Fruit fly (Drosophila melanogaster) whole organism, pupa: ENCODE measurements around the gene sti.

Experiments
- CG10348 ChIP-seq: fragments of 200-800 bp; sonication (Bioruptor generic); IDR thresholded peaks from 2 replicates; pipeline ENCODE4 v1.3.6; 2022; ENCODE audit warnings: missing biosample characterization, missing genetic modification characterization
- CG12605 ChIP-seq: fragments of 200-800 bp; sonication (Bioruptor generic); IDR thresholded peaks from 2 replicates; pipeline ENCODE4 v1.3.6; 2022; ENCODE audit warnings: missing biosample characterization, missing genetic modification characterization
- CG13204 ChIP-seq: fragments of 200-800 bp; sonication (Bioruptor generic); optimal IDR thresholded peaks from 2 replicates; lab custom pipeline; 2018; ENCODE audit warnings: missing biosample characterization, mild to moderate bottlenecking, missing genetic modification characterization, moderate library complexity
- CG14655 ChIP-seq: fragments of 200-800 bp; sonication (Bioruptor generic); optimal IDR thresholded peaks from 3 replicates; lab custom pipeline; 2017; ENCODE audit warnings: mild to moderate bottlenecking, missing biosample characterization, missing genetic modification reagents, missing genetic modification characterization
- CG15710 ChIP-seq: fragments of 200-800 bp; sonication (Bioruptor generic); optimal IDR thresholded peaks from 2 replicates; lab custom pipeline; 2018; ENCODE audit warnings: missing biosample characterization, mild to moderate bottlenecking, missing genetic modification characterization, moderate library complexity
- CG17806 ChIP-seq: fragments of 200-800 bp; sonication (Bioruptor generic); optimal IDR thresholded peaks from 2 replicates; lab custom pipeline; 2018; ENCODE audit warnings: missing biosample characterization, mild to moderate bottlenecking, missing genetic modification characterization, moderate library complexity
- CG32121 ChIP-seq: fragments of 200-800 bp; sonication (Bioruptor generic); IDR thresholded peaks from 2 replicates; pipeline ENCODE4 v1.3.6; 2022; ENCODE audit warnings: missing biosample characterization, missing genetic modification characterization
- CG34367 ChIP-seq: fragments of 200-800 bp; sonication (Bioruptor generic); optimal IDR thresholded peaks from 2 replicates; lab custom pipeline; 2018; ENCODE audit warnings: missing biosample characterization, mild to moderate bottlenecking, missing genetic modification characterization
- CG4496 ChIP-seq: fragments of 200-800 bp; sonication (Bioruptor generic); IDR thresholded peaks from 3 replicates; pipeline ENCODE4 v1.3.6; 2022; ENCODE audit warnings: missing biosample characterization, missing genetic modification characterization
- CG8159 ChIP-seq: fragments of 200-800 bp; sonication (Bioruptor generic); optimal IDR thresholded peaks from 3 replicates; lab custom pipeline; 2018; ENCODE audit warnings: missing biosample characterization, mild to moderate bottlenecking, missing genetic modification characterization, moderate library complexity
- CG8301 ChIP-seq: fragments of 200-800 bp; sonication (Bioruptor generic); optimal IDR thresholded peaks from 2 replicates; lab custom pipeline; 2018; ENCODE audit warnings: missing biosample characterization, mild to moderate bottlenecking, missing genetic modification characterization
- CG9948 ChIP-seq: fragments of 200-800 bp; sonication (Bioruptor generic); optimal IDR thresholded peaks from 2 replicates; lab custom pipeline; 2018; ENCODE audit warnings: missing biosample characterization, mild to moderate bottlenecking, missing genetic modification characterization, moderate library complexity
- D1 ChIP-seq: fragments of 200-800 bp; sonication (Bioruptor generic); optimal IDR thresholded peaks from 2 replicates; lab custom pipeline; 2018; ENCODE audit warnings: missing biosample characterization, mild to moderate bottlenecking, missing genetic modification characterization, moderate library complexity
- EcR ChIP-seq: fragments of 200-800 bp; sonication (Bioruptor generic); optimal IDR thresholded peaks from 3 replicates; lab custom pipeline; 2019; ENCODE audit warnings: missing biosample characterization, missing genetic modification characterization, mild to moderate bottlenecking, moderate library complexity, missing genetic modification reagents
- Ets98B ChIP-seq: fragments of 200-800 bp; sonication (Bioruptor generic); IDR thresholded peaks from 2 replicates; pipeline ENCODE4 v1.3.6; 2022; ENCODE audit warnings: missing biosample characterization, missing genetic modification characterization
- Pif1A ChIP-seq: fragments of 200-800 bp; sonication (Bioruptor generic); optimal IDR thresholded peaks from 3 replicates; lab custom pipeline; 2016; ENCODE audit warnings: missing biosample characterization, missing genetic modification characterization
- Pif1B ChIP-seq: fragments of 200-800 bp; sonication (Bioruptor generic); optimal IDR thresholded peaks from 3 replicates; lab custom pipeline; 2016; ENCODE audit warnings: missing biosample characterization, missing genetic modification characterization
- Snoo ChIP-seq: fragments of 200-800 bp; sonication (Bioruptor generic); optimal IDR thresholded peaks from 3 replicates; lab custom pipeline; 2017; ENCODE audit warnings: missing biosample characterization, mild to moderate bottlenecking, missing genetic modification characterization, inconsistent platforms
- fd96Ca ChIP-seq: fragments of 200-800 bp; sonication (Bioruptor generic); IDR thresholded peaks from 3 replicates; pipeline ENCODE4 v1.3.6; 2022; ENCODE audit warnings: missing biosample characterization, missing genetic modification characterization
- gl ChIP-seq: fragments of 200-800 bp; sonication (Bioruptor generic); optimal IDR thresholded peaks from 2 replicates; lab custom pipeline; 2018; ENCODE audit warnings: missing biosample characterization, mild to moderate bottlenecking, missing genetic modification characterization
- rn ChIP-seq: fragments of 200-800 bp; sonication (Bioruptor generic); IDR thresholded peaks from 2 replicates; pipeline ENCODE4 v1.3.6; 2022; ENCODE audit warnings: missing biosample characterization, missing genetic modification characterization

The sti gene

dm6 chr3L:12549471-12549870 is 34.9 kb upstream of the sti start:
- peak; percentile 20 for TF ChIP-seq CG8159
- TF ChIP-seq Snoo (tag; lab: Kevin White, UChicago): no peak
- TF ChIP-seq CG10348 (GFP tag; lab: Robert Waterston, UW): no peak
- TF ChIP-seq CG15710 (tag; lab: Kevin White, UChicago): no peak
- no peak for TF ChIP-seq gl (tag; lab: Kevin White, UChicago)
- no peak for TF ChIP-seq D1 (tag; lab: Kevin White, UChicago)
- TF ChIP-seq Pif1B: no peak

dm6 chr3L:12537123-12537522 is 22.5 kb upstream of the sti start, which contains the start of gene CG4069:
TSS of gene CG4069 (minus strand) at chr3L:12537315.
- TF ChIP-seq CG8301 (tag; lab: Kevin White, UChicago): no peak

- TF ChIP-seq CG8159: no peak
- TF ChIP-seq D1 (tag; lab: Kevin White, UChicago): no peak
- TF ChIP-seq CG4496 (GFP tag; lab: Robert Waterston, UW): no peak
- no peak for TF ChIP-seq CG12605 (GFP tag; lab: Robert Waterston, UW)
Measured at dm6 chr3L:12534318-12534717, 19.7 kb upstream of the sti start, which contains the start of gene Pmm2. TSS of gene Pmm2 (plus strand) at chr3L:12534590.

dm6 chr3L:12533392-12534070 is 18.9 kb upstream of the sti start, which contains the start of the genes Tsf2 and CG34242:
TSS of gene Tsf2 (minus strand) at chr3L:12533724.
TSS of gene CG34242 (plus strand) at chr3L:12533996.
- TF ChIP-seq Pif1A (GFP tag; lab: Kevin White, UChicago) (peak; percentile 64), CG12605 (GFP tag; lab: Robert Waterston, UW) (peak; percentile 97), CG15710 (tag; lab: Kevin White, UChicago) (peak; percentile 72), Snoo (tag; lab: Kevin White, UChicago) (peak; percentile 74), CG14655 (GFP tag; lab: Kevin White, UChicago) (no peak), EcR (GFP tag; lab: Kevin White, UChicago) (no peak), CG17806 (tag; lab: Kevin White, UChicago) (peak; percentile 84), CG32121 (GFP tag; lab: Robert Waterston, UW) (peak; percentile 95), gl (tag; lab: Kevin White, UChicago) (peak; percentile 49), CG13204 (GFP tag; lab: Kevin White, UChicago) (no peak), rn (GFP tag; lab: Robert Waterston, UW) (peak; percentile 71), CG9948 (tag; lab: Kevin White, UChicago) (peak; percentile 88), fd96Ca (GFP tag; lab: Robert Waterston, UW) (no peak; the same call in 2 of the 3 replicates), CG8301 (tag; lab: Kevin White, UChicago) (peak; percentile 87), CG4496 (GFP tag; lab: Robert Waterston, UW) (peak; percentile 95), CG34367 (peak; percentile 10), CG10348 (GFP tag; lab: Robert Waterston, UW) (peak; percentile 91), Ets98B (GFP tag; lab: Robert Waterston, UW) (peak; percentile 88), CG8159 (peak; percentile 92), Pif1B (peak; percentile 66), D1 (tag; lab: Kevin White, UChicago) (peak; percentile 32)
- TF ChIP-seq, all 21 proteins: peak for 17

dm6 chr3L:12532220-12532619 is 17.6 kb upstream of the sti start:
- TF ChIP-seq EcR (GFP tag; lab: Kevin White, UChicago): no peak
- no peak for TF ChIP-seq CG8301 (tag; lab: Kevin White, UChicago)
- TF ChIP-seq CG17806 (tag; lab: Kevin White, UChicago): no peak
- TF ChIP-seq CG4496 (GFP tag; lab: Robert Waterston, UW): no peak
- no peak for TF ChIP-seq D1 (tag; lab: Kevin White, UChicago)
- no peak for TF ChIP-seq CG14655 (GFP tag; lab: Kevin White, UChicago)
- no peak for TF ChIP-seq CG8159
- TF ChIP-seq CG12605 (GFP tag; lab: Robert Waterston, UW): no peak
- no peak for TF ChIP-seq fd96Ca (GFP tag; lab: Robert Waterston, UW)

dm6 chr3L:12530044-12530443 is 15.4 kb upstream of the sti start, which contains the start of gene nst:
TSS of gene nst (minus strand) at chr3L:12530171.
- no peak for TF ChIP-seq CG10348 (GFP tag; lab: Robert Waterston, UW)
- no peak for TF ChIP-seq CG8301 (tag; lab: Kevin White, UChicago)
- no peak for TF ChIP-seq CG32121 (GFP tag; lab: Robert Waterston, UW)
- TF ChIP-seq Pif1A (GFP tag; lab: Kevin White, UChicago): no peak
- TF ChIP-seq EcR (GFP tag; lab: Kevin White, UChicago): no peak
- no peak for TF ChIP-seq CG14655 (GFP tag; lab: Kevin White, UChicago)
- no peak for TF ChIP-seq CG13204 (GFP tag; lab: Kevin White, UChicago)
- no peak for TF ChIP-seq Pif1B
- TF ChIP-seq Ets98B (GFP tag; lab: Robert Waterston, UW): no peak
- TF ChIP-seq CG4496 (GFP tag; lab: Robert Waterston, UW): no peak
